Worm (Caenorhabditis elegans): ENCODE measurements around the gene ocr-1.

The ocr-1 gene

DNA sequence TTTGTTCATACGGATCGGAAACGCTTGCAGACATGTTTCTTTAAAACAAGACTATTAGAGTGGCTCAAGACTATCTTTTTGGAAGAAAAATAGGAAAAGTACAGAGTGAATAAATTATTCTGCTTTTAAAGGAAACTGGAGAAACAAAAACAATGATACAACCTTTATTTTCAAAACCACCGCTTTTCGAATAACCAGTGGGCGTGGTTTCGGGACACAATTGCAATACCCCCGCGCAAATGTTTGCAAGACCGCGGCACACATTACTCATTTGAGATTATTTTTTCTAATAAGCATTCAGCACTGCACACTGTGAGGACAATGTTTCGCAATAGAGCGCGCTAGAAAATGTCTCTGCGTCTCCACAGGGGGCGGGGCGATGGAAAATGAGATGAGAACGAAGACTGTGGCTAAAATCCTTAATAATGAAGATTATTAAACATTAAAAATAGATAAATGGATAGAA lies 43.7 kb downstream of the ocr-1 start, which contains the start of gene plrg-1 (continued):
- no peak for TF ChIP-seq bed-1 (GFP tag; IDR thresholded peaks at IDR 0.05)
- TF ChIP-seq F37B4.10 (GFP tag; IDR thresholded peaks at IDR 0.05), result 0 out of 2 replicates have a peak, but pooled peaks have one; percentile 66
- TF ChIP-seq nhr-179 (tag; optimal IDR thresholded peaks at IDR 0.05), result no peak
- no peak for TF ChIP-seq nhr-27 (tag; optimal IDR thresholded peaks at IDR 0.05)
- TF ChIP-seq mes-4 (tag; optimal IDR thresholded peaks at IDR 0.05), result no peak
- TF ChIP-seq ceh-40 (GFP tag; IDR thresholded peaks at IDR 0.05), result 0 out of 2 replicates have a peak, but pooled peaks have one; percentile 34
- TF ChIP-seq Y67H2A.10 (GFP tag; conservative IDR thresholded peaks at IDR 0.05), result peak; percentile 31; the same call in 1 of the 2 replicates
- TF ChIP-seq mel-28 (tag; optimal IDR thresholded peaks at IDR 0.05; ENCODE audit: borderline replicate concordance), result peak; percentile 32
- TF ChIP-seq F49E8.2 (tag; optimal IDR thresholded peaks at IDR 0.05; ENCODE audit: insufficient read depth), result peak; percentile 68
- peak; percentile 94 for TF ChIP-seq pbrm-1 (GFP tag; IDR thresholded peaks at IDR 0.05)
- TF ChIP-seq attf-6 (GFP tag; IDR thresholded peaks at IDR 0.05), result peak; percentile 68; the same call in 1 of the 2 replicates
- peak; percentile 32 for TF ChIP-seq ztf-26 (tag; optimal IDR thresholded peaks at IDR 0.05)
- TF ChIP-seq mcd-1 (GFP tag; IDR thresholded peaks at IDR 0.05), result peak; percentile 90
- TF ChIP-seq lir-1 (GFP tag; conservative IDR thresholded peaks at IDR 0.05), result peak; percentile 79
- no peak for TF ChIP-seq ceh-79 (tag; optimal IDR thresholded peaks at IDR 0.05)
- peak; percentile 75 for TF ChIP-seq attf-3 (GFP tag; conservative IDR thresholded peaks at IDR 0.05)
- TF ChIP-seq die-1 (tag; optimal IDR thresholded peaks at IDR 0.05), result peak; percentile 43
- TF ChIP-seq attf-5 (GFP tag; optimal IDR thresholded peaks at IDR 0.05), result peak; percentile 97
- TF ChIP-seq ceh-58 (GFP tag; IDR thresholded peaks at IDR 0.05), result no peak
- peak; percentile 48; the same call in 1 of the 2 replicates for TF ChIP-seq madf-8 (GFP tag; conservative IDR thresholded peaks at IDR 0.05)
- peak; percentile 84 for TF ChIP-seq athp-1 (tag; optimal IDR thresholded peaks at IDR 0.05)
- TF ChIP-seq bed-2 (GFP tag; IDR thresholded peaks at IDR 0.05), result no peak
- 0 out of 2 replicates have a peak, but pooled peaks have one; percentile 73 for TF ChIP-seq ztf-25 (GFP tag; IDR thresholded peaks at IDR 0.05)
- TF ChIP-seq ztf-6 (GFP tag; IDR thresholded peaks at IDR 0.05), result peak; percentile 72; the same call in 1 of the 2 replicates
- peak; percentile 87 for TF ChIP-seq lin-54 (GFP tag; optimal IDR thresholded peaks at IDR 0.05)
- peak; percentile 59 for TF ChIP-seq efl-1 (GFP tag; optimal IDR thresholded peaks at IDR 0.05)
- peak; percentile 94 for TF ChIP-seq ekl-4 (GFP tag; IDR thresholded peaks at IDR 0.05)
- no peak for TF ChIP-seq F55B11.4 (tag; optimal IDR thresholded peaks at IDR 0.05; ENCODE audit: borderline replicate concordance, insufficient read depth)
- TF ChIP-seq hrde-1 (tag; optimal IDR thresholded peaks at IDR 0.05; ENCODE audit: borderline replicate concordance), result peak; percentile 28
- no peak for TF ChIP-seq F57C9.4 (tag; optimal IDR thresholded peaks at IDR 0.05)
- TF ChIP-seq dpl-1 (GFP tag; optimal IDR thresholded peaks at IDR 0.05), result peak; percentile 74
- no peak for TF ChIP-seq B0261.1 (tag; optimal IDR thresholded peaks at IDR 0.05)
- TF ChIP-seq sea-2 (GFP tag; IDR thresholded peaks at IDR 0.05), result no peak
- no peak for TF ChIP-seq zim-3 (tag; optimal IDR thresholded peaks at IDR 0.05)
- no peak for TF ChIP-seq ztf-22 (GFP tag; optimal IDR thresholded peaks at IDR 0.05)
- peak; percentile 85 for TF ChIP-seq tlf-1 (GFP tag; optimal IDR thresholded peaks at IDR 0.05)
- peak; percentile 58 for TF ChIP-seq F52B5.7 (tag; optimal IDR thresholded peaks at IDR 0.05)
- peak; percentile 84 for TF ChIP-seq F23B12.7 (tag; optimal IDR thresholded peaks at IDR 0.05; ENCODE audit: insufficient read depth)
- peak; percentile 52 for TF ChIP-seq madf-10 (tag; optimal IDR thresholded peaks at IDR 0.05)
- TF ChIP-seq xnd-1 (tag; optimal IDR thresholded peaks at IDR 0.05), result peak; percentile 28
- TF ChIP-seq ama-1 (optimal IDR thresholded peaks at IDR 0.05), result no peak
- TF ChIP-seq ama-1 (GFP tag; optimal IDR thresholded peaks at IDR 0.05), result no peak
- TF ChIP-seq egl-44 (GFP tag; IDR thresholded peaks at IDR 0.05), result peak; percentile 95
- TF ChIP-seq Y56A3A.18 (GFP tag; IDR thresholded peaks at IDR 0.05), result peak; percentile 56; the same call in 1 of the 2 replicates
- TF ChIP-seq let-607 (tag; optimal IDR thresholded peaks at IDR 0.05), result peak; percentile 34 to 70
- TF ChIP-seq hlh-26 (GFP tag; conservative IDR thresholded peaks at IDR 0.05), result no peak
- TF ChIP-seq let-526 (GFP tag; IDR thresholded peaks at IDR 0.05), result no peak
- peak; percentile 60; the same call in 1 of the 2 replicates for TF ChIP-seq egrh-3 (GFP tag; IDR thresholded peaks at IDR 0.05)

Data from whole organism, young adult.